Worm (Caenorhabditis elegans): Measurements from ENCODE around the gene H23L24.1.
A peak's percentile ranks its signal among the peaks of the same experiment; 100 is the strongest.

H23L24.1 gene

DNA sequence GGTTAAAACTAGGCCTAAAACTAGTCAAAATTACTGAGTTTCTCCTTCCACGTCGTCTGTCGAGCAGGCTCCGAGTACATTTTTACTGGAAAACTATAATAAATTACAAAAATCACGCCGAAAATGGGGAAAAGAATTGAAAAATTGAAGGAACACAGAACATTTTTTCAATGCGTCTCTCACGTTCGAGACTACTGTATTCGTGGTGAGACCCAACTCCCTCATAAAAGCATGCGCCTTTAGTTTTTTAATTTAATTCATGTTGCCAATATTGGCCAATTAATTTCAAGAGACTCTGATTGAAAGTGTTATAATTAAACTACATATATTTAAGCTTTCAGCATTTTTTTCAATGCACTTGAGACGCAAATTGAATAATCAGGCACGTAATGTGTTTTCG, 35.9 kb downstream of the H23L24.1 start:
- TF ChIP-seq ama-1 (optimal IDR thresholded peaks at IDR 0.05) (no peak), ets-7 (tag; optimal IDR thresholded peaks at IDR 0.05) (no peak), tbx-11 (GFP tag; IDR thresholded peaks at IDR 0.05) (no peak), sea-1 (GFP tag; conservative IDR thresholded peaks at IDR 0.05) (no peak)

- TF ChIP-seq tbx-37 (GFP tag; conservative IDR thresholded peaks at IDR 0.05) = no peak
- no peak for TF ChIP-seq scrt-1 (GFP tag; IDR thresholded peaks at IDR 0.05)
- no peak for TF ChIP-seq tra-4 (tag; optimal IDR thresholded peaks at IDR 0.05)
- TF ChIP-seq sea-1 (GFP tag; conservative IDR thresholded peaks at IDR 0.05) = no peak
- TF ChIP-seq ceh-13 (GFP tag; optimal IDR thresholded peaks at IDR 0.05) = no peak
- TF ChIP-seq hnd-1 (tag; optimal IDR thresholded peaks at IDR 0.05) = no peak
- no peak for TF ChIP-seq hmg-4 (GFP tag; optimal IDR thresholded peaks at IDR 0.05)
- TF ChIP-seq F13C5.2 (tag; optimal IDR thresholded peaks at IDR 0.05) = no peak
- no peak for TF ChIP-seq pes-1 (GFP tag; IDR thresholded peaks at IDR 0.05)
- no peak for TF ChIP-seq aly-1 (tag; optimal IDR thresholded peaks at IDR 0.05)
- TF ChIP-seq ets-7 (tag; optimal IDR thresholded peaks at IDR 0.05) = no peak
- no peak for TF ChIP-seq B0310.2 (tag; optimal IDR thresholded peaks at IDR 0.05)
- no peak for TF ChIP-seq ama-1 (optimal IDR thresholded peaks at IDR 0.05)
Observed at ce11 chrIV:8754727-8755126, 36.5 kb downstream of the H23L24.1 start, which contains the start of gene elli-1. TSS of gene elli-1 (minus strand) at chrIV:8754827.

DNA sequence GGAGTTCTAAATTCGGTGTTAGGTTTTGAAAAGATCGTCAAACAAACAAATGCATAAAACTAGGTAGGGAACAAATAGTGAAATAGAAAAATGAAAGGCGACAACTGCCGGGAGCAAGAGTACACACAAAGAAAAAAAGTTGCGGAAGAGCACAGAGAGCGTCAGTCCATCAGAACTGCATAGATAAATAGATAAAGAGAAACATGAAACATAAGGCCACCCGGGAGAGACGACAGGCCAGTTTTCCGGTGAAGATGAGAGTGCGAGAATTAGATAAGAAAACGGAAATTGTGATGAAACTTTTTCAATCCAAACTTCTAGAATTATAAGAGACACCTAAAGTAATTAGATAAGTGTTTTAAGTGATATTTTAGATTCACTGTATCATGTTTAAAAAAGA, 39.5 kb downstream of the H23L24.1 start:
- TF ChIP-seq aly-1 (tag; optimal IDR thresholded peaks at IDR 0.05) = no peak
- no peak for TF ChIP-seq hnd-1 (tag; optimal IDR thresholded peaks at IDR 0.05)
- no peak for TF ChIP-seq sea-1 (GFP tag; conservative IDR thresholded peaks at IDR 0.05)
- TF ChIP-seq ceh-13 (GFP tag; optimal IDR thresholded peaks at IDR 0.05) = no peak
- TF ChIP-seq flt-1 (GFP tag; IDR thresholded peaks at IDR 0.05) = no peak

DNA sequence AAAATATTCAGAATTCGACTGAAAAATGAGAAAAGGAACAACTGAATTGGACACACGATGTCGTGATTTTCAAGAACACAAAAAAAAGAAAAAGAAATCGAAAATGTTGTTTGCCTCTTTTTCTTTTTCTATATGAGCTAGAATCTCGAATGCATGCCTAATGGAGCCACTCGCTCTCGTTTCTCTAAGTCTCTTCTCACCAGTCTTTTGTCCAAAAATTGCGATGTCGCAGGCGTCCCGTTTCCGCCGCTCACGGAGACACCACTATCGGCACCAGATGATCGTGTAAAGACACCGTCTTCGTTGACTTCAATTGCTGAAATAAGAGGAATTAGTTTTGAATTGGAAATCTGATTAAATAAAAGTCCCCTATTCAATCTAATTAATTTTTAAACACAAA, 40.4 kb downstream of the H23L24.1 start:
- TF ChIP-seq scrt-1 (GFP tag; IDR thresholded peaks at IDR 0.05) = no peak
- TF ChIP-seq pes-1 (GFP tag; IDR thresholded peaks at IDR 0.05) = no peak
- TF ChIP-seq ceh-13 (GFP tag; optimal IDR thresholded peaks at IDR 0.05) = no peak
- TF ChIP-seq ets-7 (tag; optimal IDR thresholded peaks at IDR 0.05) = no peak
- TF ChIP-seq B0310.2 (tag; optimal IDR thresholded peaks at IDR 0.05) = no peak
- no peak for TF ChIP-seq hnd-1 (tag; optimal IDR thresholded peaks at IDR 0.05)
- no peak for TF ChIP-seq tbx-37 (GFP tag; conservative IDR thresholded peaks at IDR 0.05)
- no peak for TF ChIP-seq flt-1 (GFP tag; IDR thresholded peaks at IDR 0.05)
- no peak for TF ChIP-seq tbx-11 (GFP tag; IDR thresholded peaks at IDR 0.05)
- no peak for TF ChIP-seq F13C5.2 (tag; optimal IDR thresholded peaks at IDR 0.05)
- TF ChIP-seq tra-4 (tag; optimal IDR thresholded peaks at IDR 0.05) = no peak
- no peak for TF ChIP-seq ceh-36 (tag; optimal IDR thresholded peaks at IDR 0.05)
- TF ChIP-seq ama-1 (optimal IDR thresholded peaks at IDR 0.05) = no peak
- TF ChIP-seq hmg-4 (GFP tag; optimal IDR thresholded peaks at IDR 0.05) = no peak
- no peak for TF ChIP-seq aly-1 (tag; optimal IDR thresholded peaks at IDR 0.05)
- no peak for TF ChIP-seq hmbx-1 (tag; optimal IDR thresholded peaks at IDR 0.05)
- TF ChIP-seq sea-1 (GFP tag; conservative IDR thresholded peaks at IDR 0.05) = no peak

DNA sequence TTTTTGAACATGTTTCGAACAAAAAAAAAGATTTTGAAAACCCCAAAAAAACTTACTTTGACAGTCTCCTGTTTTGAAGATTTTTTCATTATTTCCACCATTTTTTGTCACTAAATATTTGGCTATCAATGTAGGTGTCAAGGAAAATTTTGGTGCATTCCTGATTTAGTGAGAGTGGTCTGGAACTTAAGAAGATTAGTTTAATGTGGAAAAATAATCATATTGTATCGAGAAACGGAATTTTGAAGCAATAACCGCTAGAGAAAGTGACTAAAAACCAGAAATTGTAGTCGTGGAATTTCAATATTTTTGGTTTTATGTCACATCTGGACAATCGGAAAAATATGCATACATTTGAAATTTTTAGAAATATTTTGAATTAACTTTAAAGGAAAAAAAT, 43.6 kb downstream of the H23L24.1 start, which contains the start of the genes F20C5.11 and klp-11:
TSS of gene F20C5.11 (minus strand) at position 101 of the 400 bp plus-strand sequence.
TSS of gene klp-11 (minus strand) at position 171 of the 400 bp plus-strand sequence.
- TF ChIP-seq tbx-37 (GFP tag; conservative IDR thresholded peaks at IDR 0.05) (no peak), pes-1 (GFP tag; IDR thresholded peaks at IDR 0.05) (no peak), ets-7 (tag; optimal IDR thresholded peaks at IDR 0.05) (no peak), hmbx-1 (tag; optimal IDR thresholded peaks at IDR 0.05) (no peak)

ce11 chrIV:8762471-8762870, 44.2 kb downstream of the H23L24.1 start:
- no peak for TF ChIP-seq aly-1 (tag; optimal IDR thresholded peaks at IDR 0.05)
- peak; percentile 9 for TF ChIP-seq F13C5.2 (tag; optimal IDR thresholded peaks at IDR 0.05)
- no peak for TF ChIP-seq tbx-37 (GFP tag; conservative IDR thresholded peaks at IDR 0.05)

ce11 chrIV:8764567-8764966, 46.3 kb downstream of the H23L24.1 start, which contains the start of gene cdc-50.B:
TSS of gene cdc-50.B (plus strand) at chrIV:8764867.
- TF ChIP-seq scrt-1 (GFP tag; IDR thresholded peaks at IDR 0.05) = no peak
- no peak for TF ChIP-seq F13C5.2 (tag; optimal IDR thresholded peaks at IDR 0.05)
- no peak for TF ChIP-seq ceh-36 (tag; optimal IDR thresholded peaks at IDR 0.05)
- no peak for TF ChIP-seq ama-1 (optimal IDR thresholded peaks at IDR 0.05)
- no peak for TF ChIP-seq tbx-11 (GFP tag; IDR thresholded peaks at IDR 0.05)
- TF ChIP-seq hmg-4 (GFP tag; optimal IDR thresholded peaks at IDR 0.05) = no peak
- TF ChIP-seq ets-7 (tag; optimal IDR thresholded peaks at IDR 0.05) = no peak
- TF ChIP-seq hmbx-1 (tag; optimal IDR thresholded peaks at IDR 0.05) = no peak
- no peak for TF ChIP-seq sea-1 (GFP tag; conservative IDR thresholded peaks at IDR 0.05)
- no peak for TF ChIP-seq tbx-37 (GFP tag; conservative IDR thresholded peaks at IDR 0.05)
- TF ChIP-seq tra-4 (tag; optimal IDR thresholded peaks at IDR 0.05) = no peak
- TF ChIP-seq ceh-13 (GFP tag; optimal IDR thresholded peaks at IDR 0.05) = no peak
- no peak for TF ChIP-seq flt-1 (GFP tag; IDR thresholded peaks at IDR 0.05)
- TF ChIP-seq aly-1 (tag; optimal IDR thresholded peaks at IDR 0.05) = no peak
- no peak for TF ChIP-seq B0310.2 (tag; optimal IDR thresholded peaks at IDR 0.05)
- no peak for TF ChIP-seq hnd-1 (tag; optimal IDR thresholded peaks at IDR 0.05)
